Worm (Caenorhabditis elegans): ENCODE measurements around the gene ZK287.4.

Gene ZK287.4

ce11 chrV:9704399-9704798 lies 18.9 kb upstream of the ZK287.4 start:
- TF ChIP-seq unc-62 (GFP tag; optimal IDR thresholded peaks at IDR 0.05) = no peak

- no peak for TF ChIP-seq unc-62 (GFP tag; optimal IDR thresholded peaks at IDR 0.05)
These were observed 18.1 kb upstream of the ZK287.4 start for ce11 chrV:9703549-9703948.

ce11 chrV:9702755-9703154 lies 17.3 kb upstream of the ZK287.4 start, which contains the start of gene xbx-6:
Gene xbx-6, plus strand, starts transcription at chrV:9703055.
- no peak for TF ChIP-seq unc-62 (GFP tag; optimal IDR thresholded peaks at IDR 0.05)

ce11 chrV:9701861-9702260 lies 16.4 kb upstream of the ZK287.4 start:
- no peak for TF ChIP-seq unc-62 (GFP tag; optimal IDR thresholded peaks at IDR 0.05)

- TF ChIP-seq unc-62 (GFP tag; optimal IDR thresholded peaks at IDR 0.05) = no peak
These were observed 13.8 kb upstream of the ZK287.4 start for ce11 chrV:9699216-9699615.

- no peak for TF ChIP-seq unc-62 (GFP tag; optimal IDR thresholded peaks at IDR 0.05)
These were observed 11.3 kb upstream of the ZK287.4 start, which contains the start of gene her-1 for ce11 chrV:9696715-9697114. Gene her-1, plus strand, starts transcription at chrV:9697015.

ce11 chrV:9692649-9693112 lies 7.2 kb upstream of the ZK287.4 start, which contains the start of gene ZK287.7:
Gene ZK287.7, plus strand, starts transcription at chrV:9693062.
- TF ChIP-seq unc-62 (GFP tag; optimal IDR thresholded peaks at IDR 0.05) = no peak

ce11 chrV:9692109-9692581 lies 6.7 kb upstream of the ZK287.4 start, which contains the start of gene ztf-9:
Gene ztf-9, minus strand, starts transcription at chrV:9692159.
- TF ChIP-seq unc-62 (GFP tag; optimal IDR thresholded peaks at IDR 0.05) = no peak

ce11 chrV:9690728-9691127 lies 5.3 kb upstream of the ZK287.4 start:
- no peak for TF ChIP-seq unc-62 (GFP tag; optimal IDR thresholded peaks at IDR 0.05)

- TF ChIP-seq unc-62 (GFP tag; optimal IDR thresholded peaks at IDR 0.05) = no peak
These were observed 4.7 kb upstream of the ZK287.4 start, which contains the start of gene rbx-1 for ce11 chrV:9690099-9690572. Gene rbx-1, minus strand, starts transcription at chrV:9690522.

- TF ChIP-seq unc-62 (GFP tag; optimal IDR thresholded peaks at IDR 0.05) = no peak
These were observed 3.9 kb upstream of the ZK287.4 start for ce11 chrV:9689364-9689763.

ce11 chrV:9680260-9680659 lies 5.2 kb downstream of the ZK287.4 start:
- TF ChIP-seq unc-62 (GFP tag; optimal IDR thresholded peaks at IDR 0.05) = no peak

ce11 chrV:9679166-9679565 lies 6.3 kb downstream of the ZK287.4 start, which contains the start of gene ZK287.9:
Gene ZK287.9, plus strand, starts transcription at chrV:9679357.
- no peak for TF ChIP-seq unc-62 (GFP tag; optimal IDR thresholded peaks at IDR 0.05)

ce11 chrV:9677977-9678376 lies 7.5 kb downstream of the ZK287.4 start, which contains the start of gene cthd-1:
Gene cthd-1, plus strand, starts transcription at chrV:9678277.
- TF ChIP-seq unc-62 (GFP tag; optimal IDR thresholded peaks at IDR 0.05) = no peak

ce11 chrV:9673199-9673843 lies 12.1 kb downstream of the ZK287.4 start, which contains the start of gene sulp-8:
Gene sulp-8, minus strand, starts transcription at chrV:9673667.
- no peak for TF ChIP-seq unc-62 (GFP tag; optimal IDR thresholded peaks at IDR 0.05)

- TF ChIP-seq unc-62 (GFP tag; optimal IDR thresholded peaks at IDR 0.05) = no peak
These were observed 13.0 kb downstream of the ZK287.4 start for ce11 chrV:9672495-9672894.

- no peak for TF ChIP-seq unc-62 (GFP tag; optimal IDR thresholded peaks at IDR 0.05)
These were observed 19.1 kb downstream of the ZK287.4 start, which contains the start of gene ZK287.1 for ce11 chrV:9666394-9666793. Gene ZK287.1, plus strand, starts transcription at chrV:9666694.
